Worm (Caenorhabditis elegans) whole organism, L2 larva: ENCODE measurements around the gene fbxa-143.
A peak's percentile ranks its signal among the peaks of the same experiment; 100 is the strongest.

Source experiments
- alr-1 ChIP-seq: fragments of 150-350 bp; optimal IDR thresholded peaks from 2 replicates; lab custom pipeline; 2014; ENCODE audit warnings: missing biosample characterization, missing genetic modification characterization
- ama-1 ChIP-seq: fragments of 150-350 bp; optimal IDR thresholded peaks from 2 replicates; lab custom pipeline; 2018; ENCODE audit warnings: inconsistent platforms
- ceh-82 ChIP-seq: fragments of 150-350 bp; optimal IDR thresholded peaks from 2 replicates; lab custom pipeline; 2014; ENCODE audit warnings: missing biosample characterization, missing genetic modification characterization
- crh-2 ChIP-seq: sonication (generic microtip); optimal IDR thresholded peaks from 2 replicates; lab custom pipeline; 2017; ENCODE audit warnings: missing biosample characterization, missing genetic modification characterization
- dmd-4 ChIP-seq: sonication (generic microtip); optimal IDR thresholded peaks from 2 replicates; lab custom pipeline; 2017; ENCODE audit warnings: missing biosample characterization, missing genetic modification characterization
- egl-27 ChIP-seq: sonication (generic microtip); optimal IDR thresholded peaks from 3 replicates; lab custom pipeline; 2017; ENCODE audit warnings: missing biosample characterization, missing genetic modification reagents, missing genetic modification characterization
- elt-1 ChIP-seq: fragments of 150-350 bp; optimal IDR thresholded peaks from 2 replicates; lab custom pipeline; 2014; ENCODE audit warnings: missing biosample characterization, missing genetic modification characterization
- fos-1 ChIP-seq: fragments of 150-350 bp; optimal IDR thresholded peaks from 2 replicates; lab custom pipeline; 2014; ENCODE audit warnings: missing biosample characterization, missing genetic modification characterization
- gmeb-1 ChIP-seq: fragments of 150-350 bp; optimal IDR thresholded peaks from 2 replicates; lab custom pipeline; 2014; ENCODE audit warnings: missing biosample characterization, missing genetic modification characterization
- lsy-2 ChIP-seq, 2 experiments: fragments of 150-350 bp in 1 of 2; sonication (generic microtip) in 1 of 2; optimal IDR thresholded peaks; 2 replicates each; lab custom pipeline; 2014 to 2017; ENCODE audit warnings: missing biosample characterization in 2 of 2, missing genetic modification characterization in 2 of 2
- nhr-12 ChIP-seq: fragments of 150-350 bp; optimal IDR thresholded peaks from 2 replicates; lab custom pipeline; 2014; ENCODE audit warnings: missing biosample characterization, missing genetic modification characterization
- nhr-129 ChIP-seq: fragments of 150-350 bp; optimal IDR thresholded peaks from 2 replicates; lab custom pipeline; 2014; ENCODE audit warnings: missing biosample characterization, missing genetic modification characterization
- nhr-21 ChIP-seq: fragments of 150-350 bp; optimal IDR thresholded peaks from 2 replicates; lab custom pipeline; 2014; ENCODE audit warnings: missing biosample characterization, missing genetic modification characterization
- nhr-23 ChIP-seq: fragments of 150-350 bp; optimal IDR thresholded peaks from 2 replicates; lab custom pipeline; 2014; ENCODE audit warnings: missing biosample characterization, missing genetic modification reagents, missing genetic modification characterization
- nhr-6 ChIP-seq: fragments of 150-350 bp; optimal IDR thresholded peaks from 2 replicates; lab custom pipeline; 2014; ENCODE audit warnings: missing biosample characterization, missing genetic modification characterization
- sem-4 ChIP-seq: fragments of 150-350 bp; optimal IDR thresholded peaks from 2 replicates; lab custom pipeline; 2014; ENCODE audit warnings: missing biosample characterization, missing genetic modification reagents, missing genetic modification characterization
- sma-9 ChIP-seq, 2 experiments: fragments of 150-350 bp in 1 of 2; sonication (generic microtip) in 1 of 2; optimal IDR thresholded peaks; 2 replicates each; lab custom pipeline; 2014 to 2016; ENCODE audit warnings: missing genetic modification characterization in 2 of 2, mild to moderate bottlenecking in 1 of 2, missing biosample characterization in 1 of 2, missing compliant biosample characterization in 1 of 2, missing genetic modification reagents in 1 of 2, moderate library complexity in 1 of 2
- unc-39 ChIP-seq: fragments of 150-350 bp; optimal IDR thresholded peaks from 2 replicates; lab custom pipeline; 2014; ENCODE audit warnings: missing biosample characterization, missing genetic modification characterization
- unc-55 ChIP-seq: fragments of 150-350 bp; sonication (generic microtip); optimal IDR thresholded peaks from 3 replicates; lab custom pipeline; 2014; ENCODE audit warnings: missing biosample characterization, missing genetic modification reagents, missing genetic modification characterization
- zag-1 ChIP-seq: fragments of 150-350 bp; optimal IDR thresholded peaks from 2 replicates; lab custom pipeline; 2014; ENCODE audit warnings: missing biosample characterization, missing genetic modification characterization
- ztf-1 ChIP-seq: fragments of 200-800 bp; sonication (Bioruptor generic); conservative IDR thresholded peaks from 2 replicates; pipeline ENCODE4 v1.3.6; 2022; ENCODE audit warnings: missing genetic modification characterization, missing compliant biosample characterization
- ztf-11 ChIP-seq: sonication (generic microtip); optimal IDR thresholded peaks from 2 replicates; lab custom pipeline; 2017; ENCODE audit warnings: missing biosample characterization, missing genetic modification characterization

fbxa-143 gene

ce11 chrV:16094862-16095261, 32.4 kb downstream of the fbxa-143 start:
- TF ChIP-seq fos-1 (tag; lab: Kevin White, UChicago) (peak; percentile 26), egl-27 (no peak), sma-9 (GFP tag; optimal IDR thresholded peaks at IDR 0.05; lab: Kevin White, UChicago) (peak; percentile 57), sma-9 (tag; optimal IDR thresholded peaks at IDR 0.05; lab: Kevin White, UChicago) (no peak), sem-4 (tag; lab: Kevin White, UChicago) (no peak), lsy-2 (tag; optimal IDR thresholded peaks at IDR 0.05; lab: Kevin White, UChicago) (no peak), nhr-129 (tag; lab: Kevin White, UChicago) (peak; percentile 47)

- TF ChIP-seq zag-1 (tag; lab: Kevin White, UChicago) (no peak), fos-1 (tag; lab: Kevin White, UChicago) (no peak), ceh-82 (tag; lab: Kevin White, UChicago) (no peak), lsy-2 (tag; optimal IDR thresholded peaks at IDR 0.05; lab: Kevin White, UChicago) (no peak), ama-1 (lab: Kevin White, UChicago) (no peak), nhr-21 (tag; lab: Kevin White, UChicago) (no peak), ztf-1 (GFP tag; lab: Robert Waterston, UW) (no peak), ztf-11 (no peak), unc-39 (tag; lab: Kevin White, UChicago) (no peak)
Observed at ce11 chrV:16094284-16094683, 33.0 kb downstream of the fbxa-143 start, which contains the start of gene F22B8.7. F22B8.7 (plus strand) TSS chrV:16094584.

DNA sequence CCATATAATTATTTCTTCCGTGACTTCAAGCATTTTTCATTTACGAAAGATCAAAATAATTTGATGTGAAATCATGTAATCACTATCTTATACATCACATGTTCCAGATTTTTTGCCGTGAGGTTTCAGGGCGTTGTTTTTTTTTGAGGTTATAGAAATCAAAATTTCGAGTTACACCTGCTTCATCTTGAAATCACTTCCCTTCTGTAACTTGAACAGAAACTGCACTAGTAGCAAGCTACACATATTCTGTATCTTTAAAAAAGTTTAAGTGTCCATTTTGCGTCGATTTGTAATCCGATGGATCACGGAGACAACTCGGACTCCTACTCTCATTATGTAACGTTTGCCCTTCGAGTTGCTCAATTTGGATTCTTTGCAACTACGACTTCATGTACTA, 36.6 kb downstream of the fbxa-143 start, which contains the start of gene F22B8.3:
F22B8.3 (plus strand) TSS at position 301 of the 400 bp plus-strand sequence.
- TF ChIP-seq unc-39 (tag; lab: Kevin White, UChicago) (no peak), nhr-23 (tag; lab: Kevin White, UChicago) (no peak), nhr-12 (tag; lab: Kevin White, UChicago) (no peak), nhr-6 (tag; lab: Kevin White, UChicago) (no peak), alr-1 (tag; lab: Kevin White, UChicago) (no peak), elt-1 (tag; lab: Kevin White, UChicago) (no peak)

- no peak for TF ChIP-seq unc-55 (GFP tag; lab: Kevin White, UChicago)
- TF ChIP-seq sem-4 (tag; lab: Kevin White, UChicago): no peak
- TF ChIP-seq dmd-4 (tag; lab: Kevin White, UChicago): no peak
- no peak for TF ChIP-seq crh-2
- TF ChIP-seq gmeb-1: no peak
Observed at ce11 chrV:16080678-16081077, 46.6 kb downstream of the fbxa-143 start.

ce11 chrV:16080039-16080438, 47.3 kb downstream of the fbxa-143 start:
- TF ChIP-seq sma-9 (GFP tag; optimal IDR thresholded peaks at IDR 0.05; lab: Kevin White, UChicago) (peak; percentile 57), sma-9 (tag; optimal IDR thresholded peaks at IDR 0.05; lab: Kevin White, UChicago) (no peak), fos-1 (tag; lab: Kevin White, UChicago) (peak; percentile 69), ztf-1 (GFP tag; lab: Robert Waterston, UW) (no peak)
